Fruit fly (Drosophila melanogaster): ENCODE measurements around the gene CG8176.

The CG8176 gene

DNA sequence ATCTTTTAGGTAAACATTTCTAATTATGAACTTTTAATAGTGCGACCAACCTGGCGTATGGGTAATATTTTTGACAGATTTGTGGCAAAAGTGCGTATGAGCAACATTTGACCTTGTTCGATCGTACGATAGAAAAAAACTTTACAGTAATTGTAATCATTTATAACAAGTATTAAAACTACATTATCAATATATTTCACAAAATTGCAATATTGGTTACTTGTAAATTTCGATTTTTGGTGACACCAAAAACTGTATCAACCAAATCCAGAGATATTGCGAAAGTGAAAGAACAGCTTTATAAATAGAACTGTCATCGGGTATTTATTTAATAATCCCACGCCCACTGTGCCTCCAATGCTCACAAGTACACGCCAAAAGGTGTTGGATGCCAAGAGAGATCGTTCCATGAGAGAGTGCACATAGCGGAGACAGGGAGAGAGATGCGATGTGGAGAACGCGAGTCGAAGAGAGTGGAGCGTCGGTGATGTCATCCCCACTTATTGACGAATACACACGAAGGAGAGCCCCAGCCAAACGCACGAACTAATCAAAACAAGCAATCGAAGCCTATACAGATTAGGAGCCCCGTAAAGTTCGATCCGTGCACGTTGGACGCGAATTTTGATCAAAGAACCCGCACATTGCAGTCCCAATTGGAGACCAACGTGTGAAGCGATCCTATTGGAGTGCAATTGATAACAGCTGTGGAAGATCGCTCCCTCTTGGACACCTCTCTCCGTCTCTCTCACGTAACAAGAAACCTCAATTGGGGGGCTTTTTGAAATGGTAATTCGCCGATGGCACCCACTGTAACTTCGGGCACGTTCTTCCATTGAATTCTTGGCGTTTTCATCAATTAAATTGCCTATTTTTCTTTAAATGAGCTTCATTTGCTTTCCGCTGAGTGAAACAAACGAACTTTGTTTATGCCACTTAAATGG lies 17.6 kb downstream of the CG8176 start (continued):
- TF ChIP-seq CG32264 (GFP tag; optimal IDR thresholded peaks at IDR 0.05) (peak; percentile 82), Dif (GFP tag; optimal IDR thresholded peaks at IDR 0.05; ENCODE audit: partially characterized antibody) (peak; percentile 98), dl (GFP tag; optimal IDR thresholded peaks at IDR 0.05; ENCODE audit: insufficient read depth in 1 of 2, partially characterized antibody in 2 of 2) (peak; percentile 89 to 97), pan (optimal IDR thresholded peaks at IDR 0.05) (no peak), brk (GFP tag; optimal IDR thresholded peaks at IDR 0.05) (peak; percentile 74), fru (GFP tag; optimal IDR thresholded peaks at IDR 0.05) (peak; percentile 98), Hr83 (GFP tag; optimal IDR thresholded peaks at IDR 0.05; ENCODE audit: poor library complexity, severe bottlenecking) (peak; percentile 65), dmrt93B (GFP tag; optimal IDR thresholded peaks at IDR 0.05) (peak; percentile 97), br (GFP tag; optimal IDR thresholded peaks at IDR 0.05) (peak; percentile 97)

DNA sequence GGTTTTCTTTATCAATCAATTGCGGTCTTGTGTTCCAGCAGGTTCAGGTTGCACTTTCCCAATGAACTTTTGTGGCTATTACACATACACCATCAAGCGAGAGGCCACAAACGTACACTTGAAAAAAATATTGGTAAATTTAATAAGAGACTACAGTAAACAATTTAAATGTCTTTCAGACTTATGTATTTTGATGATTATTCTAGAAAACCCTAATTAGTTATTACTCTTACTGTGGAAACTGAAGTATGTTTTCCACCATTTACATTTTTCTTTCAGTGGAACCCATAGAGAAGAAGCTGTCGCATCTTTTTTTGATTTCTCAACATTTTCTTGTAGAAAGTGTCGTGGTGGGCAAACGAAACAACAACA lies 18.3 kb downstream of the CG8176 start:
- TF ChIP-seq Rel (GFP tag; optimal IDR thresholded peaks at IDR 0.05), result no peak
- TF ChIP-seq Rel (tag; optimal IDR thresholded peaks at IDR 0.05), result no peak
- peak; percentile 85 for TF ChIP-seq OdsH (GFP tag; optimal IDR thresholded peaks at IDR 0.05)
- peak; percentile 81 for TF ChIP-seq tai (GFP tag; optimal IDR thresholded peaks at IDR 0.05)
- TF ChIP-seq CrebA (GFP tag; optimal IDR thresholded peaks at IDR 0.05; ENCODE audit: borderline replicate concordance), result no peak
- TF ChIP-seq HLH106 (tag; optimal IDR thresholded peaks at IDR 0.05), result peak; percentile 80
- no peak for TF ChIP-seq Mio (GFP tag; optimal IDR thresholded peaks at IDR 0.05)
- TF ChIP-seq Abd-B (GFP tag; optimal IDR thresholded peaks at IDR 0.05), result no peak
- peak; percentile 66 for TF ChIP-seq psq (GFP tag; optimal IDR thresholded peaks at IDR 0.05)
- peak; percentile 89 for TF ChIP-seq fru (GFP tag; optimal IDR thresholded peaks at IDR 0.05)
- TF ChIP-seq CG32264 (GFP tag; optimal IDR thresholded peaks at IDR 0.05), result peak; percentile 70
- no peak for TF ChIP-seq pan (optimal IDR thresholded peaks at IDR 0.05)
- peak; percentile 50 for TF ChIP-seq sage (GFP tag; optimal IDR thresholded peaks at IDR 0.05)
- TF ChIP-seq sv (GFP tag; optimal IDR thresholded peaks at IDR 0.05), result peak; percentile 85
- TF ChIP-seq Dif (GFP tag; optimal IDR thresholded peaks at IDR 0.05; ENCODE audit: partially characterized antibody), result no peak
- TF ChIP-seq br (GFP tag; optimal IDR thresholded peaks at IDR 0.05), result peak; percentile 87
- no peak for TF ChIP-seq Myc (optimal IDR thresholded peaks at IDR 0.05)
- no peak for TF ChIP-seq jim (GFP tag; optimal IDR thresholded peaks at IDR 0.05)
- peak; percentile 63 for TF ChIP-seq dmrt93B (GFP tag; optimal IDR thresholded peaks at IDR 0.05)
- peak; percentile 77 for TF ChIP-seq brk (GFP tag; optimal IDR thresholded peaks at IDR 0.05)
- TF ChIP-seq Hnf4 (GFP tag; optimal IDR thresholded peaks at IDR 0.05), result peak; percentile 87
- TF ChIP-seq Dfd (GFP tag; optimal IDR thresholded peaks at IDR 0.05), result no peak
- peak; percentile 7 for TF ChIP-seq CG9705 (GFP tag; optimal IDR thresholded peaks at IDR 0.05)
- TF ChIP-seq dl (GFP tag; optimal IDR thresholded peaks at IDR 0.05; ENCODE audit: insufficient read depth in 1 of 2, partially characterized antibody in 2 of 2), result no peak
- no peak for TF ChIP-seq usp (GFP tag; optimal IDR thresholded peaks at IDR 0.05)
- TF ChIP-seq Hr78 (GFP tag; optimal IDR thresholded peaks at IDR 0.05), result no peak
- TF ChIP-seq ey (GFP tag; optimal IDR thresholded peaks at IDR 0.05), result peak; percentile 88
- peak; percentile 77 for TF ChIP-seq h (GFP tag; optimal IDR thresholded peaks at IDR 0.05)
- TF ChIP-seq dsf (GFP tag; optimal IDR thresholded peaks at IDR 0.05; ENCODE audit: borderline replicate concordance), result peak; percentile 69
- TF ChIP-seq lola (GFP tag; optimal IDR thresholded peaks at IDR 0.05), result no peak
- TF ChIP-seq foxo (GFP tag; optimal IDR thresholded peaks at IDR 0.05), result peak in 1 of 2 experiments; percentile 84
- TF ChIP-seq Jra (GFP tag; optimal IDR thresholded peaks at IDR 0.05), result peak; percentile 65
- peak; percentile 84 for TF ChIP-seq Sp1 (GFP tag; optimal IDR thresholded peaks at IDR 0.05)
- peak; percentile 90 for TF ChIP-seq rgr (GFP tag; optimal IDR thresholded peaks at IDR 0.05)
- TF ChIP-seq N (GFP tag; optimal IDR thresholded peaks at IDR 0.05), result no peak
- TF ChIP-seq GATAd (GFP tag; optimal IDR thresholded peaks at IDR 0.05), result peak; percentile 6
- TF ChIP-seq woc (GFP tag; optimal IDR thresholded peaks at IDR 0.05), result peak; percentile 66
- no peak for TF ChIP-seq Hr83 (GFP tag; optimal IDR thresholded peaks at IDR 0.05; ENCODE audit: poor library complexity, severe bottlenecking)
